Worm (Caenorhabditis elegans): ENCODE measurements around the gene Y72A10A.1.
A peak's percentile ranks its signal among the peaks of the same experiment; 100 is the strongest.

The Y72A10A.1 gene

ce11 chrX:6084439-6084838 lies 53.7 kb downstream of the Y72A10A.1 start, which contains the start of gene C45B2.2:
Gene C45B2.2, plus strand, starts transcription at chrX:6084739.
- TF ChIP-seq crh-2 (tag; optimal IDR thresholded peaks at IDR 0.05) (no peak), lsy-2 (tag; optimal IDR thresholded peaks at IDR 0.05) (no peak), nhr-23 (tag; optimal IDR thresholded peaks at IDR 0.05) (no peak), blmp-1 (tag; optimal IDR thresholded peaks at IDR 0.05; ENCODE audit: insufficient read depth) (no peak)

ce11 chrX:6082660-6083059 lies 55.5 kb downstream of the Y72A10A.1 start, which contains the start of gene C45B2.3:
Gene C45B2.3, plus strand, starts transcription at chrX:6082960.
- TF ChIP-seq lsy-2 (tag; optimal IDR thresholded peaks at IDR 0.05) (no peak), nhr-10 (tag; optimal IDR thresholded peaks at IDR 0.05) (no peak), dmd-4 (tag; optimal IDR thresholded peaks at IDR 0.05) (no peak), mbf-1 (tag; optimal IDR thresholded peaks at IDR 0.05) (no peak), ceh-16 (tag; optimal IDR thresholded peaks at IDR 0.05) (no peak), ama-1 (optimal IDR thresholded peaks at IDR 0.05) (no peak), nhr-12 (tag; optimal IDR thresholded peaks at IDR 0.05) (no peak), lin-39 (tag; optimal IDR thresholded peaks at IDR 0.05) (no peak), lin-13 (GFP tag; optimal IDR thresholded peaks at IDR 0.05) (no peak), snpc-4 (tag; optimal IDR thresholded peaks at IDR 0.05) (no peak)

ce11 chrX:6081793-6082192 lies 56.4 kb downstream of the Y72A10A.1 start:
- TF ChIP-seq nhr-25 (tag; optimal IDR thresholded peaks at IDR 0.05), result peak; percentile 4
- TF ChIP-seq sma-9 (GFP tag; optimal IDR thresholded peaks at IDR 0.05), result peak; percentile 52
- TF ChIP-seq sma-9 (tag; optimal IDR thresholded peaks at IDR 0.05), result no peak
- no peak for TF ChIP-seq aly-2 (tag; optimal IDR thresholded peaks at IDR 0.05)
- TF ChIP-seq unc-62 (GFP tag; optimal IDR thresholded peaks at IDR 0.05), result no peak
- TF ChIP-seq egl-27 (tag; optimal IDR thresholded peaks at IDR 0.05), result no peak
- TF ChIP-seq ceh-82 (tag; optimal IDR thresholded peaks at IDR 0.05), result no peak
- peak; percentile 52 for TF ChIP-seq fos-1 (tag; optimal IDR thresholded peaks at IDR 0.05)

Measured in whole organism, L2 larva.